Worm (Caenorhabditis elegans): Measurements from ENCODE around the gene C08B6.5.
A peak's percentile ranks its signal among the peaks of the same experiment; 100 is the strongest.

C08B6.5 gene

DNA sequence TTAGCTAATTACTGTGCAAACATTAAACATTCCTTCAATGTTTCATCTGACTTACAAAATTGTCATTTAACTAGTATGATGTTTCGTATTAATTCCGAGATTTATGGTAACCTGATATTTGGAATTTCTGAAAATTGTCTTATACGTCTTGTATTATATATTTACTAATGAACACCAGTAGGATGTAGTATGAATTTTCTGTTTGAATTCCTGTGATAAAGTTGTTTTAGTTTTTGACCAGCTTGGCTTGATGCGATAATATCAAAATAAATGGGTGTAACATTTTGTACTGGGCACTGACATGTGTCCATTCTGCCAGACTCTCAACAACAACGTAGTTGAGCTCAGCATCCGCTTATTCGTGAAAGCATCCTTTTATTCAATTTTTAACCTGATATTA, 32.7 kb upstream of the C08B6.5 start, which contains the start of gene R04B5.6:
Gene R04B5.6, plus strand, starts transcription at position 301 of the 400 bp plus-strand sequence.
- TF ChIP-seq fkh-3 (tag; optimal IDR thresholded peaks at IDR 0.05) (no peak), D2030.7 (GFP tag; IDR thresholded peaks at IDR 0.05) (no peak), F55B11.4 (tag; optimal IDR thresholded peaks at IDR 0.05; ENCODE audit: borderline replicate concordance, insufficient read depth) (no peak), F39B2.1 (GFP tag; IDR thresholded peaks at IDR 0.05) (no peak), T07F8.4 (tag; optimal IDR thresholded peaks at IDR 0.05) (no peak), ccch-3 (GFP tag; optimal IDR thresholded peaks at IDR 0.05) (no peak), attf-6 (GFP tag; IDR thresholded peaks at IDR 0.05) (no peak), F57A8.1 (GFP tag; optimal IDR thresholded peaks at IDR 0.05) (no peak), mes-4 (tag; optimal IDR thresholded peaks at IDR 0.05) (no peak), F22D6.2 (tag; optimal IDR thresholded peaks at IDR 0.05) (no peak), ceh-27 (GFP tag; optimal IDR thresholded peaks at IDR 0.05) (no peak), pha-4 (tag; optimal IDR thresholded peaks at IDR 0.05) (no peak), ztf-18 (tag; optimal IDR thresholded peaks at IDR 0.05) (no peak), B0035.1 (tag; optimal IDR thresholded peaks at IDR 0.05) (no peak), F49E8.2 (tag; optimal IDR thresholded peaks at IDR 0.05; ENCODE audit: insufficient read depth) (no peak), tbx-9 (tag; optimal IDR thresholded peaks at IDR 0.05; ENCODE audit: borderline replicate concordance) (no peak), F10E7.11 (tag; optimal IDR thresholded peaks at IDR 0.05) (no peak)

DNA sequence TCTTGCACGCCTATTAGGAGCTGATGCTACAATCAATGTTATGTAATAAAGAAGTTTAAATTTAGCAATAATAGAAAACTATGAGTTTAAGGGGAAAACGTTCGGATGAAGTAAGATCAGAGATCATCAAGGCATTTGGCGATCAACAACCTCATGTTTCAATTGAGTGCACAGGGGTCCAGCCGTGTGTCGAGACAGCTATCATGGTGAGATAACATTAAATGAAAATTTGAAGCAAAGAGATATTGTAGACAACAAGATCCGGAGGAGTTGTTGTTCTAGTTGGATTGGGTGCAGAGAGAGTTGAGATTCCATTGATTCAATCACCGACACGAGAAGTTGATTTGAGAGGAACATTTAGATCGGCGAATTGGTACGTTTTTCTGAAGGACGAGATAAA, 31.4 kb upstream of the C08B6.5 start:
- TF ChIP-seq Y67H2A.10 (GFP tag; conservative IDR thresholded peaks at IDR 0.05): no peak
- TF ChIP-seq B0035.1 (tag; optimal IDR thresholded peaks at IDR 0.05): no peak
- TF ChIP-seq hrde-1 (tag; optimal IDR thresholded peaks at IDR 0.05; ENCODE audit: borderline replicate concordance): no peak
- TF ChIP-seq B0336.3 (GFP tag; IDR thresholded peaks at IDR 0.05): no peak
- no peak for TF ChIP-seq hmg-1.2 (GFP tag; IDR thresholded peaks at IDR 0.05)
- TF ChIP-seq zfh-2 (GFP tag; conservative IDR thresholded peaks at IDR 0.05): no peak
- TF ChIP-seq nhr-179 (tag; optimal IDR thresholded peaks at IDR 0.05): no peak

DNA sequence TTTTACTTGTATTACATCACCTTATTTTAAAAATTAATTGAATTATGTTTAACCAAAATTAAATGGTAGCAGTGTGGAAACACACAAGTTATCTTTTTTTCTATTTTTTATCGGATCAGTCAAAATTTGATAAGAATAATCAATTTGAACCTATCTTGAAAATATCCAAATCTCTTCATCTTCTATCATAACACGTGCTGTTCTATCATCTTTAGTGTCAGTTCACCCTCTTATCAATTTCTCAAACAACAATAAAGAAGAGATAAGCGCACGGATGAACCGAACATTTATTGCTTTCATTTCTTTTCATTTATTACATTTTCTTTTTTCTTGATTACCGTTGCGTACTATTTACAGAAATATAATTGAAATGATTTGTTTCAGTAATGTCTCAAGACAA, 30.5 kb upstream of the C08B6.5 start, which contains the start of gene R04B5.5:
Gene R04B5.5, plus strand, starts transcription at position 378 of the 400 bp plus-strand sequence.
- peak; percentile 33 for TF ChIP-seq lin-40 (tag; optimal IDR thresholded peaks at IDR 0.05)
- TF ChIP-seq ztf-18 (tag; optimal IDR thresholded peaks at IDR 0.05): no peak
- TF ChIP-seq pbrm-1 (GFP tag; IDR thresholded peaks at IDR 0.05): no peak
- peak; percentile 58 for TF ChIP-seq nhr-80 (tag; optimal IDR thresholded peaks at IDR 0.05)

DNA sequence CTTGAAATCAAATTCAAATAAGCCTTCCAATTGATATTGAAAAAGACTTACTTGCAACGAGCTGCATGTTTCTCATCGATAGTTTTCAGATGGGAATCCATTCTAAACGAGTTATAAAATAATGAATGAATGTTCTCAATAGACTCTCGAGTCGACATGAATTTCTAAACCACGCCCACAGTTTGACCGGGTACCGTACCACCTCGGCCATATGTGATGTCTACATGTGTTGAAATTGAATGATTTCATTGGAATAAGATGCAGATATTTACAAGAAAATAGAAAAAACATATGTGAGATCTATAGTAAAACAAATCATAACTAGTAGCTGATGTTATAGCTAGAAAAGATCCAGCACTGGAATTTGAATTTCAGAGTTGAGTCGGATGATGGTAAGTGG, 27.1 kb upstream of the C08B6.5 start, which contains the start of gene R04B5.7:
Gene R04B5.7, minus strand, starts transcription at position 101 of the 400 bp plus-strand sequence.
- TF ChIP-seq zim-3 (tag; optimal IDR thresholded peaks at IDR 0.05) (no peak), snpc-3.4 (tag; optimal IDR thresholded peaks at IDR 0.05) (no peak), D2030.7 (GFP tag; IDR thresholded peaks at IDR 0.05) (no peak), dox-1 (GFP tag; IDR thresholded peaks at IDR 0.05) (no peak), attf-6 (GFP tag; IDR thresholded peaks at IDR 0.05) (no peak), F39B2.1 (GFP tag; IDR thresholded peaks at IDR 0.05) (no peak), K11D2.4 (GFP tag; IDR thresholded peaks at IDR 0.05) (no peak), attf-5 (GFP tag; optimal IDR thresholded peaks at IDR 0.05) (no peak), F55B11.4 (tag; optimal IDR thresholded peaks at IDR 0.05; ENCODE audit: borderline replicate concordance, insufficient read depth) (no peak), B0261.1 (tag; optimal IDR thresholded peaks at IDR 0.05) (no peak), lir-1 (GFP tag; conservative IDR thresholded peaks at IDR 0.05) (no peak), hsf-1 (GFP tag; IDR thresholded peaks at IDR 0.05) (no peak), hmg-1.2 (GFP tag; IDR thresholded peaks at IDR 0.05) (no peak), pbrm-1 (GFP tag; IDR thresholded peaks at IDR 0.05) (no peak), ztf-18 (tag; optimal IDR thresholded peaks at IDR 0.05) (no peak), B0019.2 (GFP tag; conservative IDR thresholded peaks at IDR 0.05) (no peak), T26A5.8 (tag; optimal IDR thresholded peaks at IDR 0.05) (no peak)
